Worm (Caenorhabditis elegans): ENCODE results near the gene mdt-29.

ce11 chrIII:13759691-13760090, 13.3 kb upstream of the mdt-29 start:
- TF ChIP-seq nhr-11 (tag; optimal IDR thresholded peaks at IDR 0.05): no peak
- TF ChIP-seq lsy-2 (tag; optimal IDR thresholded peaks at IDR 0.05): no peak
- no peak for TF ChIP-seq alr-1 (tag; optimal IDR thresholded peaks at IDR 0.05; ENCODE audit: borderline replicate concordance)
